Worm (Caenorhabditis elegans): ENCODE measurements around the gene M151.10.

DNA sequence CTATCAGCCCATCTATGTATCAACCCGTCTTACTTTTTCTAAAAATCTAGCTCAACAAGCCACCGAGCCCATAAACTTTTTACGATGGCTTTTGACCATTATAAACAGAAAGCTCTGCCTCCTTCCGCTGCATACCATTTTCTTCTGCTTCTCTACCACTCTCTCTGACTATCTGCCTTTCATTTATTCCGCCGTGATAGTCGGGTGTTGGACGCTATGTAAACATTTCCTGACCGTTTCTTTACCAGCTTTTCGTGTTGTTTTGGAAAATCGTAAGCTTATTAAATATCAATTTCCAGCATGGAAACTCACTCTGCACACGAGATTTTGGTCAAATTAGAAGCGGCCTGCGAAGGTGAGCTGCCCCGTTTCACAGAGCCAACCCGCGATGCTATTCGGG is 22.6 kb downstream of the M151.10 start, which contains the start of gene F40E12.1:
- TF ChIP-seq ztf-23 (GFP tag; IDR thresholded peaks at IDR 0.05) (no peak), med-1 (GFP tag; optimal IDR thresholded peaks at IDR 0.05; ENCODE audit: insufficient read depth) (no peak), T22C8.4 (GFP tag; IDR thresholded peaks at IDR 0.05) (no peak)

Measured in whole organism, midembryonic.